Fruit fly (Drosophila melanogaster) Kc167 (cell line): ENCODE results near the gene Gba1b.

Source experiments
- Myc ChIP-seq: fragments of >200 bp; optimal IDR thresholded peaks from 2 replicates; lab custom pipeline; 2017; ENCODE audit warnings: missing external identifiers
- Sin3A ChIP-seq: fragments of >200 bp; optimal IDR thresholded peaks from 2 replicates; lab custom pipeline; 2018; ENCODE audit warnings: missing external identifiers
- h ChIP-seq: fragments of >200 bp; optimal IDR thresholded peaks from 3 replicates; lab custom pipeline; 2018; ENCODE audit warnings: missing external identifiers
- psq ChIP-seq: fragments of >200 bp; optimal IDR thresholded peaks from 2 replicates; lab custom pipeline; 2017; ENCODE audit warnings: missing external identifiers
- ttk ChIP-seq: sonication (Bioruptor generic); optimal IDR thresholded peaks from 2 replicates; lab custom pipeline; 2017; ENCODE audit warnings: missing external identifiers

DNA sequence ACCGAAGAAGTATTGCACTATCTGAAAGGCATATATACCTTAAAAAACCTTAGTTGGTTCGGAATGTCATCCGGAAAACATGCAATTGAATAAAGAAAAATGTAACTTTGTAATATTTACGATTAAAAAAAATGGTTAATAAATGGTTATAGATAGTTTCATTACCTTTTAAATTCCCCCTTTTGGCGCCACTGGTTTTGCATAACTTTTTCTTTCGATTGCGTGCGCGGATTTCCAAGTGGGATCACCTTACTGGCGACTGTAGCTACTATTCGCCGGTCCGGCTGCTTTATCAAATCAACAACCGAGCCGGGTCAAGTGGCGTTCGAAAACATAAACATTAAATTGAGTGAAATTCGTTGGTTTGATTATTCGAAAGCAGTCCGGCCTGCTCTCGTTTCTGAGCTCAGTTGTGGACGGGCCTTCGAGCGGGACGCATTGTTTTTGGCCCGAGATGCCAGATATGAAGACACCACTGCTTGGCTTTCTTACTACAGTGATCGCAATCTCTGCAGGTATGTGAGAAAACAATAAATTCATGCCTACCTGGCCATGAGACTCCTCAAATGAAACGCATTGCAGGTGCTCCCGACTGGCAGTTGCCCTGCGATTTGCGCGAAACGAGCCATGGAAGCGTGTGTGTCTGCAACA is at the start of gene Gba1b:
- no peak for TF ChIP-seq ttk (lab: Kevin White, UChicago)
- TF ChIP-seq h, result no peak
- TF ChIP-seq Myc (lab: Kevin White, UChicago), result no peak
- TF ChIP-seq psq (lab: Kevin White, UChicago), result no peak
- no peak for TF ChIP-seq Sin3A (lab: Kevin White, UChicago)
